Worm (Caenorhabditis elegans): Measurements from ENCODE around the gene par-3.

ce11 chrIII:5719105-5719831 is 55.2 kb downstream of the par-3 start:
- TF ChIP-seq skn-1 (tag; optimal IDR thresholded peaks at IDR 0.05) (no peak), ces-1 (GFP tag; optimal IDR thresholded peaks at IDR 0.05) (no peak), sptf-1 (tag; optimal IDR thresholded peaks at IDR 0.05) (no peak), Y116A8C.19 (tag; optimal IDR thresholded peaks at IDR 0.05; ENCODE audit: borderline replicate concordance) (no peak), dpl-1 (GFP tag; optimal IDR thresholded peaks at IDR 0.05) (no peak), elt-2 (tag; optimal IDR thresholded peaks at IDR 0.05) (no peak), nhr-28 (tag; optimal IDR thresholded peaks at IDR 0.05) (no peak), sox-4 (tag; optimal IDR thresholded peaks at IDR 0.05) (no peak), lsy-2 (tag; optimal IDR thresholded peaks at IDR 0.05) (no peak)
